Fruit fly (Drosophila melanogaster): ENCODE data around the gene CG9044.

DNA sequence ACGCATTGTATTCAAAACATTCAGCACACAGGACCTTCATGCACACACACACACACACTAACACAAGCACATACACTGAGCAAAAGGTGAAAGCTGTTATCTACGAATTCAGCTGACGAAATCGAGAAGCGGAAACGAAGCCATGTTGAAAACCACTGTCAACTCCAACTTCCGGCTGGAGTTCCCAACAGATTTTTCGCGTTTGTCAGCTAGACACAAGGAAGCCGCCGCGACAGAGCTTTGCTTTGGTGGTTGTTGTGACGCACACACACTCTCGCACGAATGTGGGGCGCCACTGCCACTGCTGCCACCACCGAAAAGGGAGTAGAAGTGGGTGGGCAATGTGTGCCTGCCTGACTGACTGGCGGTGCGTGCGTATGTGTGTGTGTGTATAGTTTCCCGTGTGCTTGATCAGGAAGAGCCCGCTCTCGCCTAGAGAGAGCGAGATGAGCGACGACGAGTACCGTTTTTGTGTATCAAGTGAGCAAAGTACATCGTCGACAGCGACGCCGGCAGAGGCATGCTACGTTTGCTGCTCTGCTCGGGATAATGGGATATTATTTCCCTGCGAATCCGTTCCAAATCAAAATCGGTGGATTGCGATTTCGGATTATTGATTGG, 48.5 kb downstream of the CG9044 start:
- TF ChIP-seq CG8478 (optimal IDR thresholded peaks at IDR 0.05) = no peak
- TF ChIP-seq CTCF (optimal IDR thresholded peaks at IDR 0.05) = no peak

Data from S2 (cell line).